Worm (Caenorhabditis elegans): Measurements from ENCODE around the gene cyp-33C2.

cyp-33C2 gene

ce11 chrV:2191122-2191521, 7.8 kb downstream of the cyp-33C2 start, which contains the start of gene srbc-42:
Gene srbc-42, minus strand, starts transcription at chrV:2191222.
- no peak for TF ChIP-seq lin-13 (tag; optimal IDR thresholded peaks at IDR 0.05)
- TF ChIP-seq snpc-4 (tag; optimal IDR thresholded peaks at IDR 0.05): no peak
- no peak for TF ChIP-seq mls-2 (tag; optimal IDR thresholded peaks at IDR 0.05)
- TF ChIP-seq nhr-2 (tag; optimal IDR thresholded peaks at IDR 0.05): no peak
- no peak for TF ChIP-seq bed-3 (GFP tag; optimal IDR thresholded peaks at IDR 0.05)
- no peak for TF ChIP-seq ceh-43 (GFP tag; optimal IDR thresholded peaks at IDR 0.05)
- no peak for TF ChIP-seq lin-32 (GFP tag; optimal IDR thresholded peaks at IDR 0.05)
- no peak for TF ChIP-seq cnd-1 (tag; optimal IDR thresholded peaks at IDR 0.05)
- TF ChIP-seq mab-5 (tag; optimal IDR thresholded peaks at IDR 0.05): no peak
- TF ChIP-seq nhr-28 (tag; optimal IDR thresholded peaks at IDR 0.05): no peak
- no peak for TF ChIP-seq tbx-8 (GFP tag; optimal IDR thresholded peaks at IDR 0.05)
- no peak for TF ChIP-seq unc-39 (tag; optimal IDR thresholded peaks at IDR 0.05)
- no peak for TF ChIP-seq unc-120 (tag; optimal IDR thresholded peaks at IDR 0.05; ENCODE audit: poor library complexity, severe bottlenecking)
- TF ChIP-seq blmp-1 (tag; optimal IDR thresholded peaks at IDR 0.05): no peak
- TF ChIP-seq ham-2 (GFP tag; optimal IDR thresholded peaks at IDR 0.05): no peak
- TF ChIP-seq ces-1 (GFP tag; optimal IDR thresholded peaks at IDR 0.05): no peak

DNA sequence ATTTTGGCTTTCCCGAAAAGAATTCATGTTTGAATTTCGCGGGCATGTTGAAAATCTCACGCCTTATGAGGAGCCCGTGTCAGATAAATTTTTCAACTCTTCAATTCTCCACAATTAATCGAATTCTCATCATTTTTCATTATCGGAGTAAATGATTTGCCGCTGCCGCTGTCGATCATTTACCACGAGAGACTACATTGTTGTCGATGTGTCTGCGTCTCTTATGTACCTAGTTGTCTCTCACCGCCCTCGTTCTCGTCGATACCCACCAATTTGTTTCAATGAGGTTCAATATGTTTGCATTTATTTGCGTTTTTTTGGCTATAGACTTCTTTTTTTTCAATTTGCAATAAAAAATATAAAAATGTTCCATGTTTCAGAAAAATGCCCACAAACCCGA, 8.8 kb downstream of the cyp-33C2 start, which contains the start of gene nhr-13:
Gene nhr-13, plus strand, starts transcription at position 369 of the 400 bp plus-strand sequence.
- TF ChIP-seq ztf-11 (tag; optimal IDR thresholded peaks at IDR 0.05) (no peak), mls-2 (tag; optimal IDR thresholded peaks at IDR 0.05) (no peak), M03D4.4 (tag; optimal IDR thresholded peaks at IDR 0.05) (no peak), hlh-1 (tag; optimal IDR thresholded peaks at IDR 0.05) (no peak), mep-1 (tag; optimal IDR thresholded peaks at IDR 0.05) (no peak), pha-4 (tag; optimal IDR thresholded peaks at IDR 0.05) (no peak), lsy-2 (tag; optimal IDR thresholded peaks at IDR 0.05) (no peak), unc-120 (tag; optimal IDR thresholded peaks at IDR 0.05; ENCODE audit: poor library complexity, severe bottlenecking) (no peak), ces-1 (GFP tag; optimal IDR thresholded peaks at IDR 0.05) (no peak), unc-62 (GFP tag; optimal IDR thresholded peaks at IDR 0.05) (no peak), elt-1 (tag; optimal IDR thresholded peaks at IDR 0.05; ENCODE audit: borderline replicate concordance, insufficient read depth) (no peak), snpc-4 (tag; optimal IDR thresholded peaks at IDR 0.05) (no peak), nhr-237 (tag; optimal IDR thresholded peaks at IDR 0.05) (no peak), mab-5 (tag; optimal IDR thresholded peaks at IDR 0.05) (no peak), unc-39 (tag; optimal IDR thresholded peaks at IDR 0.05) (no peak), flh-1 (GFP tag; optimal IDR thresholded peaks at IDR 0.05) (no peak), zip-8 (tag; optimal IDR thresholded peaks at IDR 0.05) (no peak), nhr-28 (tag; optimal IDR thresholded peaks at IDR 0.05) (no peak)

DNA sequence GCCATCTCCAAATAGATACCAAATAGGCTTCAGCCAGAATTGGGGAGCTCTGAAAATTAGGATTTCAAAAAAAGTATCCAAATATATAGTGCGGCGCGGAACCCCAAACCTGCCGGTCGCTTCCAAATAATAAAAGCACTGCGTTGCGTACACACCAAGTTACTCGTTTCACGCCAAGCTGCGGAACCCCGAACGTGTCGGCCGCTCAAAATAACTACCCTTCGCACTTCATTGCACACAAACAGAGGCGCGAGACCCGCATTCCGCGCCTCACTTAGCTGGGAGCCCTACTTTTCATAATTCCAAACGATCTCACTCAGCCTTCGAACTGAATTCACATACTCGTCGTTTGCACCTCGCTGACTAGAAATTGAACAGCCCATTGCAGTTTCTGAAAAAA, 16.3 kb downstream of the cyp-33C2 start:
- TF ChIP-seq lin-32 (GFP tag; optimal IDR thresholded peaks at IDR 0.05): no peak
- TF ChIP-seq tbx-8 (GFP tag; optimal IDR thresholded peaks at IDR 0.05): no peak
- no peak for TF ChIP-seq elt-3 (tag; optimal IDR thresholded peaks at IDR 0.05)

DNA sequence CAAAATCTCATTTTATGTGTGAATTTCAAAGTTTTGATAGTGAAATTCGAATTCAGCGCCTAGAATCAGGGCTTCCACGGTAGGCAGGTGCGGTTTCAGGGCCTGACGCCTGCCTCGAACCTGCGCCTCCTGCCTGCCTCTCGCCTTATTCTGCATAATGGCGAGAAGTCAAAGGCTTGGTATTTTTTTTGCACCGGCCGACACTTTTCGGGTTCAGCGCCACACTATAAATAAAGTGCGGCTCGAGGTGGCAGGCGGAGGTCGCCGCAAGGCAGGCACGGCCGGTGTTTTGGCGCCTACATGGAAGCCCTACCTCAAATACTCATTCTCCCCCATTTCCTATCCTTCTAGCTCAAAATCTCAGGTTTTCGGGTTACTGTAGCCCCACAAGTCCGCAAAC, 17.1 kb downstream of the cyp-33C2 start:
- no peak for TF ChIP-seq pha-4 (tag; optimal IDR thresholded peaks at IDR 0.05)
- TF ChIP-seq lsy-2 (tag; optimal IDR thresholded peaks at IDR 0.05): no peak
- no peak for TF ChIP-seq unc-120 (tag; optimal IDR thresholded peaks at IDR 0.05; ENCODE audit: poor library complexity, severe bottlenecking)
- no peak for TF ChIP-seq ces-1 (GFP tag; optimal IDR thresholded peaks at IDR 0.05)
- TF ChIP-seq mep-1 (tag; optimal IDR thresholded peaks at IDR 0.05): no peak
- TF ChIP-seq flh-1 (GFP tag; optimal IDR thresholded peaks at IDR 0.05): no peak
- TF ChIP-seq unc-39 (tag; optimal IDR thresholded peaks at IDR 0.05): no peak
- no peak for TF ChIP-seq hlh-1 (tag; optimal IDR thresholded peaks at IDR 0.05)
- no peak for TF ChIP-seq nhr-28 (tag; optimal IDR thresholded peaks at IDR 0.05)
- no peak for TF ChIP-seq snpc-4 (tag; optimal IDR thresholded peaks at IDR 0.05)
- no peak for TF ChIP-seq nhr-2 (tag; optimal IDR thresholded peaks at IDR 0.05)
- no peak for TF ChIP-seq zip-8 (tag; optimal IDR thresholded peaks at IDR 0.05)
- no peak for TF ChIP-seq lin-32 (GFP tag; optimal IDR thresholded peaks at IDR 0.05)
- no peak for TF ChIP-seq tbx-8 (GFP tag; optimal IDR thresholded peaks at IDR 0.05)
- no peak for TF ChIP-seq nhr-237 (tag; optimal IDR thresholded peaks at IDR 0.05)
- no peak for TF ChIP-seq cnd-1 (tag; optimal IDR thresholded peaks at IDR 0.05)

DNA sequence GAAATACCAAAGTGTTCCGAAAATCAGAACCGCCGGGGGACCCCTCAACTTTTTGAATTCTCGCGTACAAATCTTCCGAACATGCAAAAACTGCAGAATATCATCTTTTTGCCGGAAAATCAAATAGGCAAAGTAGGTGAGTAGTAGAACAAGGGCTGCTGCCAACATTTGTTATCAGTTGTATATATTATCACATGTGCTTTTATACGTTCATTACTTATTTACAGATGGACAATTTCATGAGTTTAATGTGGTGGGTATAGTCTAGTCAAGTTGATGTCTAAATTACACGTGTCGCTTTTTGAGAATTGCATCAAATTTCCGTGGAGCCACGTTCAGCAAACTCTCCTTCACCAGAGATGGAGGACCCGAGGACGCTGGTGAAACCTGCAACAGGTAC, 18.0 kb downstream of the cyp-33C2 start, which contains the start of gene cyp-32B1:
Gene cyp-32B1, minus strand, starts transcription at position 176 of the 400 bp plus-strand sequence.
- TF ChIP-seq blmp-1 (tag; optimal IDR thresholded peaks at IDR 0.05) (no peak), ceh-83 (GFP tag; optimal IDR thresholded peaks at IDR 0.05) (no peak), lin-32 (GFP tag; optimal IDR thresholded peaks at IDR 0.05) (no peak), ham-2 (GFP tag; optimal IDR thresholded peaks at IDR 0.05) (no peak), nhr-28 (tag; optimal IDR thresholded peaks at IDR 0.05) (no peak), lsy-2 (tag; optimal IDR thresholded peaks at IDR 0.05) (no peak), elt-1 (tag; optimal IDR thresholded peaks at IDR 0.05; ENCODE audit: borderline replicate concordance, insufficient read depth) (no peak), flh-1 (GFP tag; optimal IDR thresholded peaks at IDR 0.05) (no peak), nhr-12 (tag; optimal IDR thresholded peaks at IDR 0.05) (no peak), ceh-39 (tag; optimal IDR thresholded peaks at IDR 0.05) (no peak), M03D4.4 (tag; optimal IDR thresholded peaks at IDR 0.05) (no peak), tbx-8 (GFP tag; optimal IDR thresholded peaks at IDR 0.05) (no peak), ces-1 (GFP tag; optimal IDR thresholded peaks at IDR 0.05) (no peak)

Measured in whole organism, mixed stage, embryonic.